Fruit fly (Drosophila melanogaster): ENCODE data around the gene ChAT.

ChAT gene

DNA sequence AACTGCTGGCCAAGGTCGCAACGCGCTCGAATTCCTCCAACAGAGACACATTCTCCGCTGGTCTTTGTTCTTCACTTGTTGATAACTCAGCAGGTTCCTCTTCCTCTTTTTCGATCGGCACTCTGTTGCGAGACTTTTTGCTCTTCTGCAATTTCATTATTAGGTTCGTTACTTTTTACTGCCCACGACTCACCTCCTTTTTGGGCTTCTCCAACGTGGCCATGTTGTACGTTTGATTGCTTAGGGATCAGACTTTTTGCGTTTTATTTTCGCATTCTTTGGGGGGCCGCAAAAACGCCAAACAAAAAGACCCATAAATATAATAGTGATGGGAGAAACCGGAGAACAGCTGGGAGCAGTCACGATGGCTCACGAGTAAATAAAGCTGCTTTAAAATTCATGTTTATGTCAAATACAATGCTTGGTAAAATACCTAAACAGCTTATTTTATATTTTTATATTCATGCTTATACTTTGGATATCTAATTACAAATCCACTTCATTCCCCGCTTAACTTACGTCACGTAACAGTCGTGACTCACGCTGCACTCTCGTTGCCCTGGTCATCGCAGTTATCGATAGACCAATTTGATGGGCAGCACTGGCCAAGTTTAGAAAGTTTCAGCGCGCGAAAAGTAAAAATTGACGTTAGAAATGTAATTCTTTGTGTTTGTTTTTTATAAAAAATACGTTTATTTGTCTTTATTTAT lies 53.4 kb downstream of the ChAT start, which contains the start of gene Epg5 (continued):
- TF ChIP-seq dm (GFP tag; optimal IDR thresholded peaks at IDR 0.05) (peak; percentile 45), CG6689 (GFP tag; IDR thresholded peaks at IDR 0.05) (peak; percentile 55; the same call in 1 of the 2 replicates), vnd (GFP tag; IDR thresholded peaks at IDR 0.05; ENCODE audit: partially characterized antibody) (peak; percentile 99)

All from whole organism, embryonic.